Fruit fly (Drosophila melanogaster) whole organism, embryonic: ENCODE data around the gene Sps2.
A peak's percentile ranks its signal among the peaks of the same experiment; 100 is the strongest.

ENCODE experiments used
- Asciz ChIP-seq: fragments of 200-800 bp; sonication (Bioruptor generic); optimal IDR thresholded peaks from 2 replicates; lab custom pipeline; 2017; ENCODE audit warnings: missing biosample characterization, mild to moderate bottlenecking, missing genetic modification characterization, missing genetic modification reagents
- Blimp-1 ChIP-seq: fragments of 200-800 bp; sonication (Bioruptor generic); optimal IDR thresholded peaks from 3 replicates; lab custom pipeline; 2018; ENCODE audit warnings: missing biosample characterization, missing genetic modification characterization, mild to moderate bottlenecking, moderate library complexity, missing genetic modification reagents
- CG10209 ChIP-seq: fragments of 200-800 bp; sonication (Bioruptor generic); optimal IDR thresholded peaks from 3 replicates; lab custom pipeline; 2017; ENCODE audit warnings: missing biosample characterization, mild to moderate bottlenecking, missing genetic modification characterization, missing genetic modification reagents
- CG10959 ChIP-seq: fragments of 200-800 bp; sonication (Bioruptor generic); IDR thresholded peaks from 2 replicates; pipeline ENCODE4 v1.3.6; 2022; ENCODE audit warnings: missing biosample characterization, missing genetic modification characterization
- CG10979 ChIP-seq: fragments of 200-800 bp; sonication (Bioruptor generic); optimal IDR thresholded peaks from 2 replicates; lab custom pipeline; 2018; ENCODE audit warnings: missing biosample characterization, mild to moderate bottlenecking, missing genetic modification characterization, moderate library complexity
- CG12769 ChIP-seq: fragments of 200-800 bp; sonication (Bioruptor generic); optimal IDR thresholded peaks from 2 replicates; lab custom pipeline; 2019; ENCODE audit warnings: missing biosample characterization, mild to moderate bottlenecking, missing genetic modification characterization, moderate library complexity
- CG13424 ChIP-seq: fragments of 200-800 bp; sonication (Bioruptor generic); optimal IDR thresholded peaks from 2 replicates; lab custom pipeline; 2019; ENCODE audit warnings: missing biosample characterization, mild to moderate bottlenecking, missing genetic modification characterization, moderate library complexity
- CG13775 ChIP-seq: fragments of 200-800 bp; sonication (Bioruptor generic); optimal IDR thresholded peaks from 3 replicates; lab custom pipeline; 2017; ENCODE audit warnings: missing biosample characterization, mild to moderate bottlenecking, missing genetic modification characterization
- CG17612 ChIP-seq: fragments of 200-800 bp; sonication (Bioruptor generic); IDR thresholded peaks from 2 replicates; pipeline ENCODE4 v1.3.6; 2022; ENCODE audit warnings: missing biosample characterization, missing genetic modification characterization
- CG18476 ChIP-seq: fragments of 200-800 bp; sonication (Bioruptor generic); optimal IDR thresholded peaks from 2 replicates; lab custom pipeline; 2016; ENCODE audit warnings: missing biosample characterization, mild to moderate bottlenecking, missing genetic modification characterization
- CG2678 ChIP-seq: fragments of 200-800 bp; sonication (Bioruptor generic); optimal IDR thresholded peaks from 3 replicates; lab custom pipeline; 2019; ENCODE audit warnings: missing biosample characterization, mild to moderate bottlenecking, missing genetic modification characterization, moderate library complexity
- CG30431 ChIP-seq: fragments of 200-800 bp; sonication (Bioruptor generic); optimal IDR thresholded peaks from 2 replicates; lab custom pipeline; 2017; ENCODE audit warnings: missing biosample characterization, missing genetic modification characterization
- CG31365 ChIP-seq: fragments of 200-800 bp; sonication (Bioruptor generic); optimal IDR thresholded peaks from 2 replicates; lab custom pipeline; 2018; ENCODE audit warnings: missing biosample characterization, mild to moderate bottlenecking, missing genetic modification characterization
- CG3163 ChIP-seq: fragments of 200-800 bp; sonication (Bioruptor generic); optimal IDR thresholded peaks from 3 replicates; lab custom pipeline; 2016; ENCODE audit warnings: missing biosample characterization, missing genetic modification characterization
- CG32767 ChIP-seq: fragments of 200-800 bp; sonication (Bioruptor generic); IDR thresholded peaks from 2 replicates; pipeline ENCODE4 v1.3.6; 2022; ENCODE audit warnings: missing biosample characterization, missing genetic modification characterization
- CG4282 ChIP-seq: fragments of 200-800 bp; sonication (Bioruptor generic); optimal IDR thresholded peaks from 2 replicates; lab custom pipeline; 2016; ENCODE audit warnings: missing biosample characterization, missing genetic modification characterization
- CG4404 ChIP-seq: fragments of 200-800 bp; sonication (Bioruptor generic); IDR thresholded peaks from 2 replicates; pipeline ENCODE4 v1.3.6; 2022; ENCODE audit warnings: missing biosample characterization, missing genetic modification characterization
- CG4820 ChIP-seq: fragments of 200-800 bp; sonication (Bioruptor generic); optimal IDR thresholded peaks from 3 replicates; lab custom pipeline; 2016; ENCODE audit warnings: missing biosample characterization, missing genetic modification characterization
- CG5180 ChIP-seq: fragments of 200-800 bp; sonication (Bioruptor generic); optimal IDR thresholded peaks from 3 replicates; lab custom pipeline; 2017; ENCODE audit warnings: missing biosample characterization, missing genetic modification characterization, mild to moderate bottlenecking, moderate library complexity, missing genetic modification reagents
- CG6683 ChIP-seq: fragments of 200-800 bp; sonication (Bioruptor generic); optimal IDR thresholded peaks from 2 replicates; lab custom pipeline; 2017; ENCODE audit warnings: missing biosample characterization, mild to moderate bottlenecking, missing genetic modification characterization, missing genetic modification reagents
- CG7745 ChIP-seq: fragments of 200-800 bp; sonication (Bioruptor generic); optimal IDR thresholded peaks from 2 replicates; lab custom pipeline; 2018; ENCODE audit warnings: missing biosample characterization, mild to moderate bottlenecking, missing genetic modification characterization, moderate library complexity
- CG8359 ChIP-seq: fragments of 200-800 bp; sonication (Bioruptor generic); optimal IDR thresholded peaks from 2 replicates; lab custom pipeline; 2017; ENCODE audit warnings: missing biosample characterization, mild to moderate bottlenecking, missing genetic modification characterization, borderline replicate concordance
- CTCF ChIP-seq: fragments of 200-800 bp; sonication (Bioruptor generic); optimal IDR thresholded peaks from 2 replicates; lab custom pipeline; 2017; ENCODE audit warnings: missing biosample characterization, mild to moderate bottlenecking, missing genetic modification characterization, moderate library complexity
- Dek ChIP-seq: fragments of 200-800 bp; sonication (Bioruptor generic); optimal IDR thresholded peaks from 3 replicates; lab custom pipeline; 2019; ENCODE audit warnings: missing biosample characterization, mild to moderate bottlenecking, missing genetic modification characterization, moderate library complexity
- Hand ChIP-seq: fragments of 200-800 bp; sonication (Bioruptor generic); optimal IDR thresholded peaks from 2 replicates; lab custom pipeline; 2017; ENCODE audit warnings: mild to moderate bottlenecking, missing biosample characterization, missing genetic modification reagents, missing genetic modification characterization
- HmgZ ChIP-seq: fragments of 200-800 bp; sonication (Bioruptor generic); optimal IDR thresholded peaks from 2 replicates; lab custom pipeline; 2018; ENCODE audit warnings: missing biosample characterization, mild to moderate bottlenecking, missing genetic modification characterization
- Hmr ChIP-seq: fragments of 200-800 bp; sonication (Bioruptor generic); optimal IDR thresholded peaks from 3 replicates; lab custom pipeline; 2017; ENCODE audit warnings: mild to moderate bottlenecking, missing biosample characterization, missing genetic modification reagents, missing genetic modification characterization
- Meics ChIP-seq: fragments of 200-800 bp; sonication (Bioruptor generic); optimal IDR thresholded peaks from 2 replicates; lab custom pipeline; 2017; ENCODE audit warnings: missing biosample characterization, mild to moderate bottlenecking, missing genetic modification characterization
- Nf-YC ChIP-seq: fragments of 200-800 bp; optimal IDR thresholded peaks from 3 replicates; lab custom pipeline; 2019; ENCODE audit warnings: missing biosample characterization, mild to moderate bottlenecking, missing genetic modification characterization, moderate library complexity
- Rfx ChIP-seq: fragments of 200-800 bp; sonication (Bioruptor generic); IDR thresholded peaks from 2 replicates; pipeline ENCODE4 v1.3.6; 2022; ENCODE audit warnings: missing biosample characterization, missing genetic modification characterization
- Sin3A ChIP-seq: fragments of >200 bp; optimal IDR thresholded peaks from 2 replicates; lab custom pipeline; 2018
- Sry-δ ChIP-seq: fragments of 200-800 bp; sonication (Bioruptor generic); optimal IDR thresholded peaks from 2 replicates; lab custom pipeline; 2016; ENCODE audit warnings: missing biosample characterization, missing genetic modification characterization
- ac ChIP-seq: fragments of 200-800 bp; sonication (Bioruptor generic); optimal IDR thresholded peaks from 3 replicates; lab custom pipeline; 2017; ENCODE audit warnings: missing biosample characterization, mild to moderate bottlenecking, missing genetic modification characterization
- al ChIP-seq: fragments of 200-800 bp; sonication (Bioruptor generic); IDR thresholded peaks from 2 replicates; pipeline ENCODE4 v1.3.6; 2022; ENCODE audit warnings: missing biosample characterization, missing genetic modification characterization
- bab2 ChIP-seq: fragments of 200-800 bp; sonication (Bioruptor generic); optimal IDR thresholded peaks from 2 replicates; lab custom pipeline; 2016; ENCODE audit warnings: missing biosample characterization, missing genetic modification characterization
- bbx ChIP-seq: fragments of 200-800 bp; sonication (Bioruptor generic); IDR thresholded peaks from 2 replicates; pipeline ENCODE4 v1.3.6; 2022; ENCODE audit warnings: missing biosample characterization, missing genetic modification characterization; ENCODE audit not compliant: partially characterized antibody
- btn ChIP-seq: fragments of 200-800 bp; sonication (Bioruptor generic); optimal IDR thresholded peaks from 2 replicates; lab custom pipeline; 2016; ENCODE audit warnings: missing biosample characterization, missing genetic modification characterization
- crp ChIP-seq, 2 experiments: fragments of 200-800 bp; sonication (Bioruptor generic); optimal IDR thresholded peaks; 2 replicates in 1 of 2; 3 replicates in 1 of 2; lab custom pipeline; 2017; ENCODE audit warnings: missing biosample characterization in 2 of 2, missing genetic modification characterization in 2 of 2, mild to moderate bottlenecking in 1 of 2, moderate library complexity in 1 of 2
- da ChIP-seq: fragments of 200-800 bp; sonication (Bioruptor generic); optimal IDR thresholded peaks from 2 replicates; lab custom pipeline; 2016; ENCODE audit warnings: missing biosample characterization, missing genetic modification characterization
- fd3F ChIP-seq: fragments of 200-800 bp; sonication (Bioruptor generic); optimal IDR thresholded peaks from 2 replicates; lab custom pipeline; 2018; ENCODE audit warnings: missing biosample characterization, mild to moderate bottlenecking, missing genetic modification characterization, moderate library complexity
- fru ChIP-seq: fragments of >200 bp; optimal IDR thresholded peaks from 2 replicates; lab custom pipeline; 2017
- gsb ChIP-seq: fragments of 200-800 bp; sonication (Bioruptor generic); IDR thresholded peaks from 2 replicates; pipeline ENCODE4 v1.3.6; 2022; ENCODE audit warnings: missing biosample characterization, missing genetic modification characterization
- hkb ChIP-seq, 2 experiments: fragments of 200-800 bp in 1 of 2; fragments of >200 bp in 1 of 2; sonication (Bioruptor generic) in 1 of 2; IDR thresholded peaks in 1 of 2; optimal IDR thresholded peaks in 1 of 2; 2 replicates each; pipeline versions ENCODE4 v1.3.6 to Lab custom; 2017 to 2022; ENCODE audit warnings: missing biosample characterization in 1 of 2, missing genetic modification characterization in 1 of 2
- knrl ChIP-seq: fragments of 200-800 bp; sonication (Bioruptor generic); IDR thresholded peaks from 3 replicates; pipeline ENCODE4 v1.3.6; 2022; ENCODE audit warnings: missing biosample characterization, missing genetic modification characterization; ENCODE audit not compliant: partially characterized antibody
- nau ChIP-seq: fragments of 200-800 bp; sonication (Bioruptor generic); optimal IDR thresholded peaks from 3 replicates; lab custom pipeline; 2017; ENCODE audit warnings: missing biosample characterization, mild to moderate bottlenecking, missing genetic modification characterization, missing genetic modification reagents
- nom ChIP-seq: fragments of 200-800 bp; sonication (Bioruptor generic); optimal IDR thresholded peaks from 2 replicates; lab custom pipeline; 2017; ENCODE audit warnings: missing biosample characterization, missing genetic modification characterization, mild to moderate bottlenecking, moderate library complexity, missing genetic modification reagents
- pfk ChIP-seq: fragments of 200-800 bp; sonication (Bioruptor generic); optimal IDR thresholded peaks from 2 replicates; lab custom pipeline; 2018; ENCODE audit warnings: missing biosample characterization, mild to moderate bottlenecking, missing genetic modification characterization, moderate library complexity
- vnd ChIP-seq: fragments of 200-800 bp; sonication (Bioruptor generic); IDR thresholded peaks from 3 replicates; pipeline ENCODE4 v1.3.6; 2022; ENCODE audit warnings: missing biosample characterization, missing genetic modification characterization; ENCODE audit not compliant: partially characterized antibody
- wek ChIP-seq: fragments of 200-800 bp; sonication (Bioruptor generic); optimal IDR thresholded peaks from 3 replicates; lab custom pipeline; 2018; ENCODE audit warnings: missing biosample characterization, mild to moderate bottlenecking, missing genetic modification characterization, moderate library complexity

Gene Sps2

DNA sequence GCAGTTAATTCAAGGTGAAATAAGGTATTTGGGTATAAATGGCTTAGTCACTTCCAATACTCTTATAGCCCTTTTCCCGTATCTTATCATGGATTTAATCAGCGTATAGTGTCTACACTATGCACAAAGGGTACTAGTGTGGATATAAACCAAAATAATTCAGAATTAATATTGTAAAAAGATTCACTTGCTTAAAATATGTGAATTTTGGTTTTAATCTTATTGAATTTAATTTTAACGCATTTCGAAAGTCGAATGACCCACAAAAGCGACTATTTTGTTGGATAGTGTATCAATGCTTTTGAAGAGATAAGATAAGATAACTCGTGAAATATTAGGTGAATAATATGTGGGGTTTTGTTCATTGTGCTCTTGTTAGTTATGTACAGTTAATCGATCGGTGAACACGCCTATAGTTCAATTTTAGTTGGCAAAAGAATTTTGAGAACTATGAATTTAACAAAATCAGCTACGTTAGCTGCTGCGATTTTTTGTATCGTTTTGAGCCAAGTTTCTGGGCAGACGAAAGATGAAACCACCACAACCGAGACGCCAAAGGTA, 39.6 kb downstream of the Sps2 start, which contains the start of gene CG5096 (continued):
- peak; percentile 82 for TF ChIP-seq CG6683 (GFP tag; lab: Kevin White, UChicago)
- TF ChIP-seq gsb, result peak; percentile 84
- no peak for TF ChIP-seq hkb (optimal IDR thresholded peaks at IDR 0.05; lab: Kevin White, UChicago)
- peak; percentile 96 for TF ChIP-seq hkb (GFP tag; IDR thresholded peaks at IDR 0.05; lab: Robert Waterston, UW)
- TF ChIP-seq fd3F (GFP tag; lab: Kevin White, UChicago), result peak; percentile 87
- TF ChIP-seq vnd (GFP tag; lab: Robert Waterston, UW), result no peak
- TF ChIP-seq btn, result peak; percentile 41
- peak; percentile 51; the same call in 1 of the 2 replicates for TF ChIP-seq CG10959 (GFP tag; lab: Robert Waterston, UW)
- TF ChIP-seq Sin3A (lab: Kevin White, UChicago), result no peak
- peak; percentile 84 for TF ChIP-seq nau
- TF ChIP-seq CG3163 (GFP tag; lab: Kevin White, UChicago), result peak; percentile 46
- no peak for TF ChIP-seq knrl (GFP tag; lab: Robert Waterston, UW)
- peak; percentile 94 for TF ChIP-seq Dek
- no peak for TF ChIP-seq CG4404 (GFP tag; lab: Robert Waterston, UW)
- TF ChIP-seq CG17612 (GFP tag; lab: Robert Waterston, UW), result peak; percentile 74
- TF ChIP-seq CG8359 (GFP tag; lab: Kevin White, UChicago), result peak; percentile 49
- TF ChIP-seq CG10979, result peak; percentile 80
- peak; percentile 48 for TF ChIP-seq wek (GFP tag; lab: Kevin White, UChicago)
- TF ChIP-seq CG31365 (tag; lab: Kevin White, UChicago), result peak; percentile 71
- TF ChIP-seq crp (GFP tag; optimal IDR thresholded peaks at IDR 0.05; lab: Kevin White, UChicago), result peak in 1 of 2 experiments; percentile 37
- TF ChIP-seq HmgZ, result peak; percentile 95
- TF ChIP-seq CG30431 (GFP tag; lab: Kevin White, UChicago), result peak; percentile 52
- peak; percentile 91 for TF ChIP-seq Meics
- TF ChIP-seq nom (GFP tag; lab: Kevin White, UChicago), result no peak
- peak; percentile 89 for TF ChIP-seq Hand (GFP tag; lab: Kevin White, UChicago)
- peak; percentile 88 for TF ChIP-seq CG10209
- peak; percentile 97 for TF ChIP-seq CG2678
- peak; percentile 2 for TF ChIP-seq CG4282 (GFP tag; lab: Kevin White, UChicago)
- TF ChIP-seq Rfx (GFP tag; lab: Robert Waterston, UW), result peak; percentile 93
- TF ChIP-seq CG32767 (GFP tag; lab: Robert Waterston, UW), result peak; percentile 82
- TF ChIP-seq CG12769, result peak; percentile 95
- peak; percentile 7 for TF ChIP-seq CTCF (GFP tag; lab: Kevin White, UChicago)
- TF ChIP-seq CG7745 (tag; lab: Kevin White, UChicago), result no peak
- TF ChIP-seq Nf-YC (tag; lab: Kevin White, UChicago), result peak; percentile 69
- TF ChIP-seq CG5180 (GFP tag; lab: Kevin White, UChicago), result peak; percentile 78
- peak; percentile 78 for TF ChIP-seq al (GFP tag; lab: Robert Waterston, UW)
- TF ChIP-seq Sry-δ (GFP tag; lab: Kevin White, UChicago), result peak; percentile 38
- peak; percentile 93 for TF ChIP-seq CG13424 (tag; lab: Kevin White, UChicago)
- peak; percentile 67 for TF ChIP-seq CG4820 (GFP tag; lab: Kevin White, UChicago)
- peak; percentile 78 for TF ChIP-seq bab2 (GFP tag; lab: Kevin White, UChicago)
- peak; percentile 85 for TF ChIP-seq Blimp-1
- TF ChIP-seq Asciz, result peak; percentile 87
- peak; percentile 84 for TF ChIP-seq CG18476
- no peak for TF ChIP-seq fru (lab: Kevin White, UChicago)
- peak; percentile 70 for TF ChIP-seq CG13775 (GFP tag; lab: Kevin White, UChicago)
- peak; percentile 94 for TF ChIP-seq Hmr
- TF ChIP-seq ac, result no peak
- TF ChIP-seq bbx (GFP tag; lab: Robert Waterston, UW), result no peak
- no peak for TF ChIP-seq pfk
- TF ChIP-seq da (GFP tag; lab: Kevin White, UChicago), result peak; percentile 66
